Worm (Caenorhabditis elegans): ENCODE data around the gene ZK402.2.
"Not testable (repeated sequence)": the region's sequence is repeated elsewhere in the genome, so short reads cannot be mapped to it uniquely, and the experiment has no call there.

ZK402.2 gene

ce11 chrX:1403971-1404370, 427 bp downstream of the ZK402.2 start, which contains the start of gene ZK402.1:
Gene ZK402.1, plus strand, starts transcription at chrX:1404271.
- not testable (repeated sequence) for TF ChIP-seq daf-12 (tag; optimal IDR thresholded peaks at IDR 0.05); sea-2 (GFP tag; optimal IDR thresholded peaks at IDR 0.05); fos-1 (tag; optimal IDR thresholded peaks at IDR 0.05)

ce11 chrX:1409224-1409623, 5.7 kb downstream of the ZK402.2 start:
- TF ChIP-seq mml-1 (tag; optimal IDR thresholded peaks at IDR 0.05), result no peak
- TF ChIP-seq jun-1 (tag; optimal IDR thresholded peaks at IDR 0.05), result no peak
- no peak for TF ChIP-seq nhr-43 (tag; optimal IDR thresholded peaks at IDR 0.05; ENCODE audit: poor library complexity, severe bottlenecking)
- no peak for TF ChIP-seq nhr-77 (tag; optimal IDR thresholded peaks at IDR 0.05)
- no peak for TF ChIP-seq eor-1 (tag; optimal IDR thresholded peaks at IDR 0.05)
- TF ChIP-seq unc-39 (tag; optimal IDR thresholded peaks at IDR 0.05), result no peak
- no peak for TF ChIP-seq pha-4 (tag; optimal IDR thresholded peaks at IDR 0.05)
- no peak for TF ChIP-seq skn-1 (tag; optimal IDR thresholded peaks at IDR 0.05)
- TF ChIP-seq elt-1 (tag; optimal IDR thresholded peaks at IDR 0.05), result no peak
- no peak for TF ChIP-seq lin-39 (tag; optimal IDR thresholded peaks at IDR 0.05)
- TF ChIP-seq ceh-82 (tag; optimal IDR thresholded peaks at IDR 0.05), result no peak
- no peak for TF ChIP-seq nhr-12 (tag; optimal IDR thresholded peaks at IDR 0.05)
- no peak for TF ChIP-seq unc-62 (GFP tag; optimal IDR thresholded peaks at IDR 0.05)
- TF ChIP-seq lin-15B (tag; optimal IDR thresholded peaks at IDR 0.05), result no peak
- TF ChIP-seq ztf-4 (tag; optimal IDR thresholded peaks at IDR 0.05), result no peak
- no peak for TF ChIP-seq R02D3.7 (tag; optimal IDR thresholded peaks at IDR 0.05)
- no peak for TF ChIP-seq ZK546.5 (tag; optimal IDR thresholded peaks at IDR 0.05)
- TF ChIP-seq aly-2 (tag; optimal IDR thresholded peaks at IDR 0.05), result no peak
- no peak for TF ChIP-seq ceh-28 (tag; optimal IDR thresholded peaks at IDR 0.05)
- TF ChIP-seq ztf-11 (tag; optimal IDR thresholded peaks at IDR 0.05), result no peak

ce11 chrX:1410552-1410951, 7.0 kb downstream of the ZK402.2 start, which contains the start of gene abu-2:
Gene abu-2, minus strand, starts transcription at chrX:1410652.
- TF ChIP-seq nhr-43 (tag; optimal IDR thresholded peaks at IDR 0.05; ENCODE audit: poor library complexity, severe bottlenecking), result no peak
- TF ChIP-seq ama-1 (optimal IDR thresholded peaks at IDR 0.05), result no peak
- no peak for TF ChIP-seq elt-3 (tag; optimal IDR thresholded peaks at IDR 0.05)
- TF ChIP-seq lsy-12 (tag; optimal IDR thresholded peaks at IDR 0.05), result no peak
- TF ChIP-seq ceh-28 (tag; optimal IDR thresholded peaks at IDR 0.05), result no peak
- TF ChIP-seq nhr-11 (tag; optimal IDR thresholded peaks at IDR 0.05), result no peak
- no peak for TF ChIP-seq nhr-67 (tag; optimal IDR thresholded peaks at IDR 0.05)
- no peak for TF ChIP-seq ztf-4 (tag; optimal IDR thresholded peaks at IDR 0.05)
- TF ChIP-seq unc-62 (GFP tag; optimal IDR thresholded peaks at IDR 0.05), result no peak
- TF ChIP-seq daf-12 (tag; optimal IDR thresholded peaks at IDR 0.05), result no peak
- TF ChIP-seq nhr-76 (tag; optimal IDR thresholded peaks at IDR 0.05), result no peak

ce11 chrX:1412844-1413243, 9.3 kb downstream of the ZK402.2 start, which contains the start of gene srh-19:
Gene srh-19, plus strand, starts transcription at chrX:1413144.
- TF ChIP-seq pqm-1 (tag; optimal IDR thresholded peaks at IDR 0.05) (no peak), tbx-2 (tag; optimal IDR thresholded peaks at IDR 0.05) (no peak), hmg-11 (tag; optimal IDR thresholded peaks at IDR 0.05) (no peak), nhr-43 (tag; optimal IDR thresholded peaks at IDR 0.05; ENCODE audit: poor library complexity, severe bottlenecking) (no peak), egl-27 (tag; optimal IDR thresholded peaks at IDR 0.05) (no peak), lin-39 (tag; optimal IDR thresholded peaks at IDR 0.05) (no peak), zag-1 (tag; optimal IDR thresholded peaks at IDR 0.05) (no peak), ZK546.5 (tag; optimal IDR thresholded peaks at IDR 0.05) (no peak), ceh-9 (tag; optimal IDR thresholded peaks at IDR 0.05) (no peak)

ce11 chrX:1416776-1417354, 13.3 kb downstream of the ZK402.2 start, which contains the start of the genes F19G12.4 and F19G12.8:
Gene F19G12.4, plus strand, starts transcription at chrX:1417304.
Gene F19G12.8, plus strand, starts transcription at chrX:1417320.
- TF ChIP-seq skn-1 (tag; optimal IDR thresholded peaks at IDR 0.05) (peak; percentile 54), elt-2 (tag; optimal IDR thresholded peaks at IDR 0.05) (peak; percentile 62), nhr-76 (tag; optimal IDR thresholded peaks at IDR 0.05) (no peak), lsy-12 (tag; optimal IDR thresholded peaks at IDR 0.05) (no peak), pqm-1 (tag; optimal IDR thresholded peaks at IDR 0.05) (peak; percentile 38)

Measured in whole organism, L3 larva.